Worm (Caenorhabditis elegans) whole organism, late embryonic: Measurements from ENCODE around the gene B0547.2.

Experiments used
- C08G9.2 ChIP-seq: sonication (generic microtip); optimal IDR thresholded peaks from 2 replicates; lab custom pipeline; 2016; ENCODE audit warnings: mild to moderate bottlenecking, missing genetic modification characterization, moderate library complexity, missing compliant biosample characterization
- C38D4.7 ChIP-seq: fragments of 200-800 bp; sonication (Bioruptor generic); optimal IDR thresholded peaks from 2 replicates; lab custom pipeline; 2018; ENCODE audit warnings: mild to moderate bottlenecking, missing genetic modification characterization, moderate library complexity, missing compliant biosample characterization
- T23F11.4 ChIP-seq: fragments of 200-800 bp; sonication (Bioruptor generic); optimal IDR thresholded peaks from 2 replicates; lab custom pipeline; 2018; ENCODE audit warnings: mild to moderate bottlenecking, missing genetic modification characterization, missing compliant biosample characterization
- ahr-1 ChIP-seq: sonication (generic microtip); optimal IDR thresholded peaks from 2 replicates; lab custom pipeline; 2016; ENCODE audit warnings: missing genetic modification characterization, missing compliant biosample characterization
- ama-1 ChIP-seq: fragments of 150-350 bp; optimal IDR thresholded peaks from 2 replicates; lab custom pipeline; 2014
- ceh-14 ChIP-seq: sonication (generic microtip); optimal IDR thresholded peaks from 2 replicates; lab custom pipeline; 2016; ENCODE audit warnings: missing genotype, missing genetic modification characterization, missing compliant biosample characterization
- ceh-18 ChIP-seq: sonication (generic microtip); optimal IDR thresholded peaks from 2 replicates; lab custom pipeline; 2016; ENCODE audit warnings: missing genetic modification characterization, missing compliant biosample characterization
- ceh-19 ChIP-seq: fragments of 200-800 bp; sonication (Bioruptor generic); optimal IDR thresholded peaks from 2 replicates; lab custom pipeline; 2018; ENCODE audit warnings: mild to moderate bottlenecking, missing genetic modification characterization, missing compliant biosample characterization
- ceh-24 ChIP-seq: sonication (generic microtip); optimal IDR thresholded peaks from 2 replicates; lab custom pipeline; 2016; ENCODE audit warnings: mild to moderate bottlenecking, missing genetic modification characterization, missing compliant biosample characterization
- ceh-30 ChIP-seq: fragments of 150-350 bp; optimal IDR thresholded peaks from 2 replicates; lab custom pipeline; 2014; ENCODE audit warnings: missing biosample characterization, missing genetic modification characterization
- ceh-31 ChIP-seq: sonication (generic microtip); optimal IDR thresholded peaks from 2 replicates; lab custom pipeline; 2016; ENCODE audit warnings: missing genetic modification characterization, missing compliant biosample characterization
- ceh-34 ChIP-seq: sonication (generic microtip); optimal IDR thresholded peaks from 2 replicates; lab custom pipeline; 2016; ENCODE audit warnings: mild to moderate bottlenecking, missing genetic modification characterization, missing compliant biosample characterization
- ceh-48 ChIP-seq: sonication (generic microtip); optimal IDR thresholded peaks from 2 replicates; lab custom pipeline; 2016; ENCODE audit warnings: missing genetic modification characterization, inconsistent platforms, missing compliant biosample characterization
- ceh-6 ChIP-seq: fragments of 200-800 bp; sonication (Bioruptor generic); optimal IDR thresholded peaks from 2 replicates; lab custom pipeline; 2018; ENCODE audit warnings: mild to moderate bottlenecking, missing genetic modification characterization, missing compliant biosample characterization
- ceh-9 ChIP-seq: sonication (generic microtip); optimal IDR thresholded peaks from 2 replicates; lab custom pipeline; 2016; ENCODE audit warnings: mild to moderate bottlenecking, missing genetic modification characterization, inconsistent platforms, missing compliant biosample characterization
- dmd-4 ChIP-seq: sonication (generic microtip); optimal IDR thresholded peaks from 2 replicates; lab custom pipeline; 2016; ENCODE audit warnings: borderline replicate concordance, missing genetic modification characterization, missing compliant biosample characterization
- dve-1 ChIP-seq: sonication (generic microtip); optimal IDR thresholded peaks from 2 replicates; lab custom pipeline; 2017; ENCODE audit warnings: antibody characterized with exemption, mild to moderate bottlenecking, missing genetic modification characterization, missing compliant biosample characterization
- elt-2 ChIP-seq: sonication (generic microtip); optimal IDR thresholded peaks from 2 replicates; lab custom pipeline; 2016; ENCODE audit warnings: missing genetic modification reagents, missing genetic modification characterization, missing compliant biosample characterization
- elt-4 ChIP-seq: sonication (generic microtip); optimal IDR thresholded peaks from 2 replicates; lab custom pipeline; 2016; ENCODE audit warnings: missing genetic modification characterization, missing compliant biosample characterization
- ets-4 ChIP-seq: sonication (generic microtip); optimal IDR thresholded peaks from 2 replicates; lab custom pipeline; 2016; ENCODE audit warnings: missing genetic modification characterization, missing compliant biosample characterization
- gmeb-2 ChIP-seq: sonication (generic microtip); optimal IDR thresholded peaks from 2 replicates; lab custom pipeline; 2016; ENCODE audit warnings: missing genetic modification characterization, inconsistent platforms, missing compliant biosample characterization
- hlh-6 ChIP-seq: sonication (generic microtip); optimal IDR thresholded peaks from 2 replicates; lab custom pipeline; 2016; ENCODE audit warnings: missing genotype, missing genetic modification characterization, missing compliant biosample characterization
- hlh-8 ChIP-seq: sonication (generic microtip); optimal IDR thresholded peaks from 2 replicates; lab custom pipeline; 2016; ENCODE audit warnings: missing genotype, missing genetic modification characterization, missing compliant biosample characterization
- lim-6 ChIP-seq: sonication (generic microtip); optimal IDR thresholded peaks from 2 replicates; lab custom pipeline; 2016; ENCODE audit warnings: missing genetic modification characterization, missing compliant biosample characterization
- madf-2 ChIP-seq: sonication (generic microtip); optimal IDR thresholded peaks from 2 replicates; lab custom pipeline; 2017; ENCODE audit warnings: missing genetic modification characterization, missing compliant biosample characterization
- nfya-1 ChIP-seq: sonication (generic microtip); optimal IDR thresholded peaks from 2 replicates; lab custom pipeline; 2017; ENCODE audit warnings: missing genetic modification characterization, mild to moderate bottlenecking, missing compliant biosample characterization, antibody characterized with exemption, moderate library complexity
- nhr-11 ChIP-seq: fragments of 150-350 bp; optimal IDR thresholded peaks from 2 replicates; lab custom pipeline; 2014; ENCODE audit warnings: missing biosample characterization, missing genetic modification characterization
- npax-4 ChIP-seq: sonication (generic microtip); optimal IDR thresholded peaks from 2 replicates; lab custom pipeline; 2016; ENCODE audit warnings: missing genetic modification characterization, missing compliant biosample characterization
- pat-9 ChIP-seq: fragments of 200-800 bp; sonication (Bioruptor generic); optimal IDR thresholded peaks from 2 replicates; lab custom pipeline; 2018; ENCODE audit warnings: mild to moderate bottlenecking, missing genetic modification characterization, moderate library complexity, missing compliant biosample characterization
- pax-1 ChIP-seq: fragments of 150-350 bp; optimal IDR thresholded peaks from 2 replicates; lab custom pipeline; 2014; ENCODE audit warnings: missing biosample characterization, missing genetic modification characterization
- pha-2 ChIP-seq: sonication (generic microtip); optimal IDR thresholded peaks from 2 replicates; lab custom pipeline; 2017; ENCODE audit warnings: mild to moderate bottlenecking, missing genetic modification characterization, missing compliant biosample characterization
- pha-4 ChIP-seq: fragments of 150-350 bp; optimal IDR thresholded peaks from 2 replicates; lab custom pipeline; 2018; ENCODE audit warnings: missing biosample characterization, missing genetic modification reagents, missing genetic modification characterization
- pqm-1 ChIP-seq: sonication (generic microtip); optimal IDR thresholded peaks from 2 replicates; lab custom pipeline; 2016; ENCODE audit warnings: missing genetic modification characterization, missing compliant biosample characterization
- pros-1 ChIP-seq: fragments of 150-350 bp; optimal IDR thresholded peaks from 2 replicates; lab custom pipeline; 2014; ENCODE audit warnings: missing biosample characterization, missing genetic modification reagents, missing genetic modification characterization
- ref-2 ChIP-seq: sonication (generic microtip); optimal IDR thresholded peaks from 2 replicates; lab custom pipeline; 2016; ENCODE audit warnings: missing genetic modification characterization, missing compliant biosample characterization
- sdc-2 ChIP-seq: sonication (generic microtip); optimal IDR thresholded peaks from 2 replicates; lab custom pipeline; 2016; ENCODE audit warnings: missing genotype, missing genetic modification characterization, missing compliant biosample characterization
- sox-2 ChIP-seq: fragments of 200-800 bp; sonication (Bioruptor generic); IDR thresholded peaks from 2 replicates; pipeline ENCODE4 v1.3.6; 2022; ENCODE audit warnings: missing genetic modification reagents, missing genetic modification characterization, missing compliant biosample characterization
- sox-4 ChIP-seq: sonication (generic microtip); optimal IDR thresholded peaks from 2 replicates; lab custom pipeline; 2017; ENCODE audit warnings: mild to moderate bottlenecking, missing genetic modification characterization, inconsistent platforms, missing compliant biosample characterization
- unc-3 ChIP-seq, 2 experiments: fragments of 200-800 bp in 1 of 2; sonication (Bioruptor generic) in 1 of 2; sonication (generic microtip) in 1 of 2; conservative IDR thresholded peaks in 1 of 2; optimal IDR thresholded peaks in 1 of 2; 2 replicates each; pipeline versions ENCODE4 v1.3.6 to Lab custom; 2016 to 2022; ENCODE audit warnings: missing compliant biosample characterization in 2 of 2, missing genetic modification characterization in 2 of 2, missing genetic modification reagents in 1 of 2
- unc-55 ChIP-seq: sonication (generic microtip); optimal IDR thresholded peaks from 2 replicates; lab custom pipeline; 2017; ENCODE audit warnings: missing biosample characterization, missing genetic modification reagents, missing genetic modification characterization
- zip-5 ChIP-seq: sonication (generic microtip); optimal IDR thresholded peaks from 2 replicates; lab custom pipeline; 2016; ENCODE audit warnings: missing genetic modification characterization, missing compliant biosample characterization

The B0547.2 gene

DNA sequence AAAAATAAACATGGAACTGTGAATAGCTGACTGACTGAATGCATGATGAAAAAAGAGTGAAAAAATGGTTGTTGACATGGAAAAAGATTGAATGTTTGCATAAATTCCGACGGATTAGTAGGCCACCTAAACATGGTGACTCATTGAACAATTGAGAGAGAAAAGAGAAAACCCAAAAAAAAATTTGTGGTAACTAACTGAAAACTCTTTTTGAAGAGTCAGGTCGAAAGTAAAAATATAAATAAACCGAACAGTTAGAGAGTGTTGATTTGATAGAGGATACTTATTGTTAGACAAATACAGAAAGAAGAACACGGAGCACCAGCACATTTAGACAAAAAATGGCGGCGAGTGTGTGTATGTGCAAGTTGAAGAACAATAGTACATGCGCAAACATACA, 25.5 kb downstream of the B0547.2 start:
- no peak for TF ChIP-seq ceh-31 (tag; lab: Kevin White, UChicago)
- no peak for TF ChIP-seq ceh-19 (GFP tag; lab: Kevin White, UChicago)
- TF ChIP-seq ceh-9: no peak
- TF ChIP-seq nfya-1 (tag; lab: Kevin White, UChicago): no peak
- TF ChIP-seq gmeb-2: no peak
- no peak for TF ChIP-seq C08G9.2
- no peak for TF ChIP-seq madf-2 (tag; lab: Kevin White, UChicago)
- no peak for TF ChIP-seq hlh-8
- TF ChIP-seq ceh-30: no peak
- TF ChIP-seq ahr-1 (tag; lab: Kevin White, UChicago): no peak
- TF ChIP-seq unc-3 (GFP tag; conservative IDR thresholded peaks at IDR 0.05; lab: Robert Waterston, UW): no peak
- TF ChIP-seq unc-3 (tag; optimal IDR thresholded peaks at IDR 0.05; lab: Kevin White, UChicago): no peak
- no peak for TF ChIP-seq pqm-1 (tag; lab: Kevin White, UChicago)
- TF ChIP-seq C38D4.7 (GFP tag; lab: Kevin White, UChicago): no peak
- no peak for TF ChIP-seq ceh-48 (tag; lab: Kevin White, UChicago)
- no peak for TF ChIP-seq ets-4 (tag; lab: Kevin White, UChicago)
- no peak for TF ChIP-seq ceh-34

DNA sequence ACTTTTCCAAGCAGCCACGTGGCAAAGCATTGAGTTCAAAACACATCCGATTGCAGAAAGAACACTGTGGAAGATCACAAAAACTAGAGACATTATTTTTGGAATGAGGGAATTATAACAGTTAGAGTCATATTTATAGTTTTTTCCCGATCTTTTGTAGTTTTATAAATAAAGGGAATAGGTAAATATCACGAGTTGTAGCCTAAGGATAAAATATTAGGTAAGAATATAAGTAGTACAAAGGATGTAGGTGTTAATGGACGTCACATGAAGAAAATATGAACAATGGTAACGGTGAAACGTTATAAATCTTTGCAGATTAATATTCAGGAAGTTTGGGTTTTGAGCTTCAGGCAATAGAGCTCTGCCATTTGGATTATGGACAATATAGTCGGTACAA, 28.6 kb downstream of the B0547.2 start, which contains the start of gene srd-5:
TSS of gene srd-5 (minus strand) at position 101 of the 400 bp plus-strand sequence.
- no peak for TF ChIP-seq pax-1 (tag; lab: Kevin White, UChicago)
- TF ChIP-seq nhr-11 (tag; lab: Kevin White, UChicago): no peak
- no peak for TF ChIP-seq ceh-30
- no peak for TF ChIP-seq ref-2 (tag; lab: Kevin White, UChicago)
- TF ChIP-seq pha-4: no peak
- TF ChIP-seq ama-1 (lab: Kevin White, UChicago): no peak
- TF ChIP-seq npax-4 (tag; lab: Kevin White, UChicago): no peak
- TF ChIP-seq sox-2 (GFP tag; lab: Robert Waterston, UW): no peak
- no peak for TF ChIP-seq unc-55
- no peak for TF ChIP-seq pros-1 (tag; lab: Kevin White, UChicago)
- no peak for TF ChIP-seq lim-6
- TF ChIP-seq ceh-24 (tag; lab: Kevin White, UChicago): no peak
- TF ChIP-seq C38D4.7 (GFP tag; lab: Kevin White, UChicago): no peak
- TF ChIP-seq dmd-4 (tag; lab: Kevin White, UChicago): no peak
- TF ChIP-seq ceh-14 (tag; lab: Kevin White, UChicago): no peak
- no peak for TF ChIP-seq unc-3 (GFP tag; conservative IDR thresholded peaks at IDR 0.05; lab: Robert Waterston, UW)
- no peak for TF ChIP-seq unc-3 (tag; optimal IDR thresholded peaks at IDR 0.05; lab: Kevin White, UChicago)
- TF ChIP-seq dve-1: no peak
- TF ChIP-seq zip-5 (tag; lab: Kevin White, UChicago): no peak
- no peak for TF ChIP-seq pha-2 (tag; lab: Kevin White, UChicago)
- TF ChIP-seq elt-2 (tag; lab: Kevin White, UChicago): no peak

DNA sequence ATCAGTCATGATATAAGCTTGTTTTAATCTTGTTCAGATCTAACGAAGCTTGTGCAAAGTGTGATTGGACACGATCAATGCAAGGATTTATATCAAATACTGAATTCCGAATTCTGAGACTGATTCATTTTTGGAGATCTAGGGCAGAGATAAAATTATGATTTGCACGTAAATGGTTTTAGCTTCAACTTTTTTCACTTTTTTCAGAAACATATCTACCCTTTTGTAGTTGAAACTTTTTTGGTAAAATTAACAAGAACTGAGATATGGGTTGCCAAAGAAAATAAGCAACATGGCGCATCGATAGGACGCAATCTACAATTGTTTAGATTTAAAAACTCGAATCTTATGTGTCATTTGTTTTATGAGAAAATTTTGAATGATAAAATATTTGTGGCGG, 32.2 kb downstream of the B0547.2 start, which contains the start of gene C55C3.4:
TSS of gene C55C3.4 (minus strand) at position 101 of the 400 bp plus-strand sequence.
- TF ChIP-seq ceh-34 (no peak), elt-4 (tag; lab: Kevin White, UChicago) (no peak), sox-4 (tag; lab: Kevin White, UChicago) (no peak), pat-9 (tag; lab: Kevin White, UChicago) (no peak), unc-55 (no peak), gmeb-2 (no peak), elt-2 (tag; lab: Kevin White, UChicago) (no peak), T23F11.4 (GFP tag; lab: Kevin White, UChicago) (no peak), sox-2 (GFP tag; lab: Robert Waterston, UW) (no peak), pha-2 (tag; lab: Kevin White, UChicago) (no peak), hlh-6 (tag; lab: Kevin White, UChicago) (no peak), ceh-6 (GFP tag; lab: Kevin White, UChicago) (no peak), zip-5 (tag; lab: Kevin White, UChicago) (no peak), ceh-18 (tag; lab: Kevin White, UChicago) (no peak), hlh-8 (no peak), nhr-11 (tag; lab: Kevin White, UChicago) (no peak), sdc-2 (tag; lab: Kevin White, UChicago) (no peak)
- TF ChIP-seq, all 69 proteins: peak for 0
